Worm (Caenorhabditis elegans) whole organism, midembryonic: ENCODE data around the gene pals-40.

ENCODE experiments used
- cog-1 ChIP-seq: sonication (generic microtip); optimal IDR thresholded peaks from 2 replicates; lab custom pipeline; 2016; ENCODE audit warnings: missing genetic modification characterization, missing compliant biosample characterization
- flt-1 ChIP-seq: fragments of 200-800 bp; sonication (Bioruptor generic); IDR thresholded peaks from 2 replicates; pipeline ENCODE4 v1.3.6; 2022; ENCODE audit warnings: missing genetic modification characterization, missing compliant biosample characterization
- klf-2 ChIP-seq: fragments of 200-800 bp; sonication (Bioruptor generic); conservative IDR thresholded peaks from 2 replicates; pipeline ENCODE4 v1.3.6; 2022; ENCODE audit warnings: missing genetic modification reagents, missing genetic modification characterization, missing compliant biosample characterization
- med-1 ChIP-seq: sonication (generic microtip); optimal IDR thresholded peaks from 2 replicates; lab custom pipeline; 2017; ENCODE audit warnings: missing genetic modification characterization, mild to moderate bottlenecking, missing compliant biosample characterization, antibody characterized with exemption, missing genetic modification reagents; ENCODE audit not compliant: insufficient read depth
- ref-1 ChIP-seq: fragments of 200-800 bp; sonication (Bioruptor generic); conservative IDR thresholded peaks from 2 replicates; pipeline ENCODE4 v1.3.6; 2022; ENCODE audit warnings: missing genetic modification reagents, missing genetic modification characterization, missing compliant biosample characterization
- tab-1 ChIP-seq: fragments of 200-800 bp; sonication (Bioruptor generic); IDR thresholded peaks from 2 replicates; pipeline ENCODE4 v1.3.6; 2022; ENCODE audit warnings: missing genetic modification characterization, missing compliant biosample characterization
- ztf-23 ChIP-seq: fragments of 200-800 bp; sonication (Bioruptor generic); IDR thresholded peaks from 2 replicates; pipeline ENCODE4 v1.3.6; 2022; ENCODE audit warnings: missing genetic modification reagents, missing genetic modification characterization, missing compliant biosample characterization
- ztf-29 ChIP-seq: fragments of 200-800 bp; sonication (Bioruptor generic); IDR thresholded peaks from 2 replicates; pipeline ENCODE4 v1.3.6; 2022; ENCODE audit warnings: missing genetic modification reagents, missing genetic modification characterization, missing compliant biosample characterization

DNA sequence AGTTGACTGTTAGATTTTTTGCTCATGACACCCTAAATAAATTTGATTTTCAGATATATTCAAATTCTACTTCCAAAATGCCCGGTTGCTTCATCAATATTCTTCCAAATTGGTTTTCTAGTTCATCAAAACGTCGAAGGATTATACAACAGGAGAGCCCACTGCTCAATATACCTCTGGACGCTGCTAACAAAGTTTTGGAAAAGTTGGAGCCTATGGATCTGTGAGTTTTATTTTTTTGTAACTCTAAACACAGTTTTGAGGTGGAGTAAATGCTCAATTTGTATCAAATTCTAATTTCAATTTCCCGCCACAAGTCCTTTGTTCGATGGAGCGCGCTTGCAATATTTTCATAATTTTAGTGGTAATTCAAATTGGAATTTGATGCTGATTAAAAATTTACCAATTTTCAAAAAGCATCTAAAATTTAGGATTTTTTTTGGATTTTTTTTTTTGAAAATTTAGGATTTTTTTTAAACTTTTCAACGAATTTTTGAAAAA is 34.8 kb downstream of the pals-40 start, which contains the start of gene fbxa-27:
- TF ChIP-seq klf-2 (GFP tag; lab: Robert Waterston, UW) (no peak), ztf-23 (no peak), ztf-29 (GFP tag; lab: Robert Waterston, UW) (no peak), tab-1 (no peak), cog-1 (tag; lab: Kevin White, UChicago) (no peak), flt-1 (GFP tag; lab: Robert Waterston, UW) (no peak), ref-1 (GFP tag; lab: Robert Waterston, UW) (no peak), med-1 (GFP tag; lab: Kevin White, UChicago) (no peak)
